Worm (Caenorhabditis elegans) whole organism, early embryonic: ENCODE measurements around the gene pepm-1.

ENCODE experiments used
- B0310.2 ChIP-seq: sonication (generic microtip); optimal IDR thresholded peaks from 2 replicates; lab custom pipeline; 2016; ENCODE audit warnings: mild to moderate bottlenecking, missing genetic modification characterization, missing compliant biosample characterization
- ama-1 ChIP-seq: fragments of 150-350 bp; optimal IDR thresholded peaks from 2 replicates; lab custom pipeline; 2014
- ceh-36 ChIP-seq: sonication (generic microtip); optimal IDR thresholded peaks from 2 replicates; lab custom pipeline; 2016; ENCODE audit warnings: missing genetic modification characterization, inconsistent platforms, missing compliant biosample characterization
- ets-7 ChIP-seq: sonication (generic microtip); optimal IDR thresholded peaks from 2 replicates; lab custom pipeline; 2016; ENCODE audit warnings: missing genotype, missing genetic modification characterization, missing compliant biosample characterization

- no peak for TF ChIP-seq B0310.2
- TF ChIP-seq ets-7 (tag; lab: Kevin White, UChicago): no peak
- no peak for TF ChIP-seq ama-1
- no peak for TF ChIP-seq ceh-36
Measured at ce11 chrV:14351629-14352028, 22.7 kb downstream of the pepm-1 start, which contains the start of gene vha-13.
